Worm (Caenorhabditis elegans) whole organism, dauer: ENCODE measurements around the gene unc-86.

Source experiments
- unc-62 ChIP-seq: sonication (generic microtip); optimal IDR thresholded peaks from 2 replicates; lab custom pipeline; 2017; ENCODE audit warnings: missing biosample characterization, missing genetic modification reagents, missing genetic modification characterization

The unc-86 gene

DNA sequence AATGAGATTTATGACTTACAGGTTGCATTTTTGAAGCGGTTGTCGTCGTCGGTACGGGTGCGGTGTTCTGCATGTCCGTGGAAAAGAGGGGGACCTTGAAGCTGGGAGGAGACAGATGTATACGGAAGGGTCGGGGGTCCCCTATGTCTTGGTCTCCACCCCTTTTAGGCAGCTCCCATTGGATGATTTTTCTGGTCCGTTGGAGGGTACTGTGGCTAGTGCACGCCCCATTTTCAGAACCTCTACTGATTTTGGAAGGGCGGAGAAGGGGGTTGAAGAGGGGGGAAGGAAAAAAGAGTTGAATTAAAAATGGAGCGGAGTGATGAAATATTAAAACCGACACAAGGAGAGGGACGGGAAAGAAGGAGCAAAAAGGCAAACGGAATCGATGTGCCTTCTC, at the start of gene unc-86:
Gene unc-86 (minus strand): TSS at position 113 of the 400 bp plus-strand sequence.
- TF ChIP-seq unc-62 = no peak

DNA sequence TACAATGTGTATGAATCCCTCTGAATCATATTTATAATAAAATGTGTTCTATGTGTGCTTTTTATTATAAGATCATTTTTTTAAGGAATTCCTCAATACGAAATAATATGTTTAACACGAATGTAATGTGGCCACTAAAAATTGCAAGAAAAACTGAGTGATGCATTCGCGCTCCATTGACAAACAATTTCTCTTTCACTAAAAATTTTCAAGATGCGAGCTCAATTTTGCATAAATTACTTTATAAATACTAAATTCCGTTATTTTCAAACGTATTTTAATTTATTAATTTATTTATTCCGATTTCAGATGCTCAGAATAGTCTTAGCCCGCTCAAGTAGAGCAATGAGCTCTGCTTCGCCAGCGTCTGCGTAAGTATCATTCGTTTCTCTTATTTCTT, 49.6 kb upstream of the unc-86 start, which contains the start of gene mrps-9:
Gene mrps-9 (plus strand): TSS at position 310 of the 400 bp plus-strand sequence.
- no peak for TF ChIP-seq unc-62

DNA sequence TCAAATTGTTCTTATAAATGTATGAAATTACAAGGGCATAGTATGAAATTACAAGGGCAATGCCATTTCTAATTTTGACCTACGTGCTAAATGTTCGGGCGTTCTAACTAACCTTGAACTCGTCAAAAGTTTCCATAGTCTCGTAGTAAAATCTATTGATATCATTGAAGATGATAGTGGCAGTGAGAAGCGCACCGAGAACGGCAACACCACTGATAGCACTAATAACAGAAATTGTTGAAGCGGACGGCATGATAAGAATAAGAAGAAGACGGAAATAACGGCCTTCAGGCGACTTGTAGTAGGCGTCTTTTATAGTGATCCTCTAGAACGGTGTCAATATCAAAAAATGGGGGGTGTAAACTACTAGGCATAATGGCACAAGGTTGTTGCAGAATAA, 47.2 kb upstream of the unc-86 start, which contains the start of gene col-91:
Gene col-91 (minus strand): TSS at position 288 of the 400 bp plus-strand sequence.
- TF ChIP-seq unc-62 = no peak

DNA sequence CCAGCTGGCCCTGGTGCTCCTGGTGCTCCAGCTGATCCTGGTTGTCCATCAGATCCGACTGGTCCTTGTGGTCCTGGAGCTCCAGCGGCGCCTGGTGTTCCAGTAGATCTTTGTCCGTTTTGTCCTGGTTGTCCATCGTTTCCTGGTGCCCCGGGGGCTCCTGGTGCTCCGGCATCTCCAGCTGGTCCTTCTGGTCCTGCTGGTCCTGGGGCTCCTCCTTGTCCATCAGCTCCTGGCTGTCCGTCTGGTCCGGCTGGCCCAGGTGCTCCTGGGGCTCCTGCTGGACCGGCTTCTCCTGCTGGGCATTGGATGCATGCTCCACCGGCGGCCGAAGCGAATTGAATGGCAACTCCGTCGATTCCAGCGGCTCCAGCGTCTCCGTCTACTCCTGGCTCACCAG, 46.5 kb upstream of the unc-86 start:
- TF ChIP-seq unc-62 = no peak

DNA sequence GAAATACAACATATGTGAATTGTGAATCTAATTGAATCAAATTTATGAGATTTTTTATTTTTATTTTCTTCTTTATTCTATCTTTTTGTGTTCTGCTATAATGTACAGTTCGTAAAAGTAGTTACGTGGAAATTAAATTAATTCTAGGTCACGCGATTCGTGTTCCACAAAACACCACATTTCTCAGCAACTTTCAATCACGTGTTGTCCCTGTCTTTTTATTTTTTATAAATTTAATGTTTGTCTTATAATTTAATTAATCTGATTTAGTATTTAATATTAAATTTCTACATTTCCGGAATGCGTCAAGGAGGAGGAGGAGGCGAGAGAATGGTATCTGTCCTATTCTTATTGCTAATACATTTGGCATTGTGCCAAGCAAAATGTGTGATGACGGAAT, 41.9 kb upstream of the unc-86 start, which contains the start of gene ncr-2:
Gene ncr-2 (plus strand): TSS at position 301 of the 400 bp plus-strand sequence.
- TF ChIP-seq unc-62 = no peak

- TF ChIP-seq unc-62 = no peak
Measured at ce11 chrIII:8254938-8255337, 38.8 kb upstream of the unc-86 start, which contains the start of gene F09G8.5. TSS of gene F09G8.5 (plus strand) at chrIII:8254975.

ce11 chrIII:8250007-8250683, 34.0 kb upstream of the unc-86 start, which contains the start of gene knl-1:
TSS of gene knl-1 (plus strand) at chrIII:8250632.
- no peak for TF ChIP-seq unc-62

DNA sequence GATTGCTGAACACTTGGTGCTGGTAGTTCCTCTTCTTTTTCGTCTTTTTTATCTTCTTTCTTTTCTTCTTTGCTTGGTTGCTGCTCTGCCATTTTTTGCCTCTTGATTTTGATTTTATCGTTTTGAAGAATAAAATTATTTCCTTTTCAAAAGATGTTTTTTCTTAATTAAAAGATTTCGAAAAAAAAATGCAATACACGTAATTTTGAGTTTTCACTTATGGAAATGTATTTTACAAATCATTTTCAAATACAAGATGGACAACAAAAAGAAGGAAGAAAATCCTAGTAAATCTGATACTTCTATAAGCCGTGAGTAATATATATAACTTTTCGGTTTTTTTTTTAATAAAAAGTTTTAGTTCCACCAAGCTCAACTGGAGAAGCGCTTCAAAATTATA, 33.2 kb upstream of the unc-86 start, which contains the start of the genes C02F5.10 and C02F5.2:
Gene C02F5.10 (minus strand): TSS at position 101 of the 400 bp plus-strand sequence.
Gene C02F5.2 (plus strand): TSS at position 239 of the 400 bp plus-strand sequence.
- no peak for TF ChIP-seq unc-62

DNA sequence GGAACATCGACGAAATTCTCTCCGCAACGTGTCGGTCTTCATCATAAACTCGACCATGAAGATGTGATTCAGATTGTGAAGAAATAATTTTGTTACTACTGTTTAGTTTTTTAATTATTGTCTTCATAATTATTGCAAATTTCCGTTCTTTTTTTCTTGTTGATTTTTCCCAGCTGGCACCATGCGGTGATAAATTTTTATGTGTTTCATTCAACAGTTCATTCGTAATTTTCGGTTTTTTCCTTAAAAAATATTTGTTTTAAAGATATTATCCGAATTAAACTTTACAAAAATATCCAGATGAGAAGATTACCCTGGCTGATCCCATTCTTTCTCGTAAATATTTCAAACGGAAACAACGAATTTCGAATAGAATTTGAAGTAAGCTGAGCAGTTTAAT, 30.9 kb upstream of the unc-86 start, which contains the start of gene C02F5.13:
Gene C02F5.13 (plus strand): TSS at position 301 of the 400 bp plus-strand sequence.
- no peak for TF ChIP-seq unc-62

ce11 chrIII:8245591-8245990, 29.5 kb upstream of the unc-86 start, which contains the start of gene C02F5.3:
TSS of gene C02F5.3 (plus strand) at chrIII:8245891.
- TF ChIP-seq unc-62 = no peak

DNA sequence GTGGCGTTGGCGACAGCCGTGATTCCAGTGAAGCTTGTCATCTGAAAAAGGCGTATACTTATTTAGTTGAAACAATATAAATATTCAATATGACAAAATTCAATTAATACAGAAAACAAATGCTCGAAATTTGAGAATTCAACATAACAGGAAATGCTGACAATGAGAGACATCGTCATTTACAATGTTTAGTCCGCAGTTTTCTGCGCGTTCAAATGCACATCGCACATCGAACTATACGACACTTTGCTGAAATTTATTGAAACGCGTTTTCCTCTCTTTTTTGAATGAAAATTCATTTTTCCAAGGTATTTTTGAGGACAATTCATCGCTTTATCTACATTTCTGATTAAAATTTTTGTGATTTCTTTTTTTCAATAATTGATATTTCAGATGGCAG, 27.9 kb upstream of the unc-86 start, which contains the start of the genes pbs-6 and cids-1:
Gene pbs-6 (minus strand): TSS at position 41 of the 400 bp plus-strand sequence.
Gene cids-1 (plus strand): TSS at position 394 of the 400 bp plus-strand sequence.
- TF ChIP-seq unc-62 = no peak

- no peak for TF ChIP-seq unc-62
Measured at ce11 chrIII:8242809-8243208, 26.7 kb upstream of the unc-86 start, which contains the start of gene C02F5.12. TSS of gene C02F5.12 (minus strand) at chrIII:8243029.

DNA sequence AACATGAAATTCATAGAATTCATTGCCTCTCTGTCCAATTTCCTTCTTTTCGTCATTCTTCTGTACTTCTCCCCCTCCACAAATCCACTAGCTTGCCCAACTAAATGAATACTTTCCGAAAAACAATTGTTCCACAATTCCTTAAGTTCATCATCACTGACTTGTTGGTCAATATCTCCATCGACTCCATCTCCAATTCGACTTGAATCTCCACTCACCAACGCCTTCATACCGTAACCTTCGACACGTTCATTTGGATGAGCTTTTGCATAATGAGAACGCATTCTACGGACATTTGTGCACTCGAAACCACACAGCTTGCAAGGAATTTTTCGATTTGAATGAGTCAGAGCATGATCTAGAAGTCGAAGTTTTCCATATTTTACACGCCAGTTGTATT, 24.8 kb upstream of the unc-86 start:
- TF ChIP-seq unc-62 = no peak

ce11 chrIII:8240247-8240646, 24.1 kb upstream of the unc-86 start:
- no peak for TF ChIP-seq unc-62

ce11 chrIII:8239325-8239724, 23.2 kb upstream of the unc-86 start, which contains the start of gene tsp-1:
TSS of gene tsp-1 (minus strand) at chrIII:8239423.
- no peak for TF ChIP-seq unc-62

DNA sequence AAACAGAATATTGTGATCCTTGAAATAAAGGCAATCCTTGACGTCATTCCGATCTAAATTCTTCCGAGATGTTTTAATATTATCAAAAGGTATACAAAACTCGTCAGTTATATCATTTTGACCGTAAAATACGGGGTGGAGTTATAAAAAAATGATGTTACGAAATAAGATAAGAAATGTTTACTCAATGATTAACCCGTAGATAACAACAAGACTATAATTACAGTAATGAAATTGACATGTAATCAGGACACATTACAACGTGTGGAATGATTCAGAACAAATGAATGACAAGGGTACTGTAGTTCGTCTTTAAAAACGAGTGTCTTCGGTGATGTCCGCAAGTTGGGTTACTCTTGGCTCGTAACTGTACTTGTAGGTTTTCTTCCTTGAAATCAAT, 21.7 kb upstream of the unc-86 start, which contains the start of gene tsp-2:
Gene tsp-2 (minus strand): TSS at position 109 of the 400 bp plus-strand sequence.
- TF ChIP-seq unc-62 = no peak

- TF ChIP-seq unc-62 = no peak
Measured at ce11 chrIII:8235880-8236279, 19.7 kb upstream of the unc-86 start, which contains the start of gene C02F5.5. TSS of gene C02F5.5 (plus strand) at chrIII:8236180.
